Worm (Caenorhabditis elegans) whole organism, L4 larva: ENCODE results near the gene irld-63.

Source experiments
- F10B5.3 ChIP-seq: sonication (generic microtip); optimal IDR thresholded peaks from 2 replicates; lab custom pipeline; 2016; ENCODE audit warnings: mild to moderate bottlenecking, missing genetic modification characterization, missing compliant biosample characterization
- F26F4.8 ChIP-seq: fragments of 200-800 bp; sonication (Bioruptor generic); conservative IDR thresholded peaks from 2 replicates; pipeline ENCODE4 v1.3.6; 2022; ENCODE audit warnings: missing genetic modification characterization, missing compliant biosample characterization
- F37D6.2 ChIP-seq: sonication (generic microtip); optimal IDR thresholded peaks from 2 replicates; lab custom pipeline; 2016; ENCODE audit warnings: mild to moderate bottlenecking, missing genetic modification characterization, missing compliant biosample characterization
- F44E2.7 ChIP-seq: fragments of 200-800 bp; sonication (Bioruptor generic); IDR thresholded peaks from 2 replicates; pipeline ENCODE4 v2.1.2; 2022; ENCODE audit warnings: missing genetic modification characterization, missing compliant biosample characterization
- F49E8.2 ChIP-seq: sonication (generic microtip); optimal IDR thresholded peaks from 2 replicates; lab custom pipeline; 2016; ENCODE audit warnings: missing compliant biosample characterization, mild to moderate bottlenecking, missing genetic modification characterization, borderline replicate concordance
- T20F7.1 ChIP-seq: fragments of 200-800 bp; sonication (Bioruptor generic); optimal IDR thresholded peaks from 2 replicates; lab custom pipeline; 2018; ENCODE audit warnings: mild to moderate bottlenecking, missing genetic modification characterization, missing compliant biosample characterization
- Y105C5A.15 ChIP-seq: fragments of 200-800 bp; sonication (Bioruptor generic); IDR thresholded peaks from 2 replicates; pipeline ENCODE4 v1.3.6; 2022; ENCODE audit warnings: missing genetic modification characterization, missing compliant biosample characterization
- Y48G9A.11 ChIP-seq: fragments of 200-800 bp; sonication (Bioruptor generic); IDR thresholded peaks from 2 replicates; pipeline ENCODE4 v1.3.6; 2022; ENCODE audit warnings: missing genetic modification reagents, missing genetic modification characterization, missing compliant biosample characterization
- Y5F2A.4 ChIP-seq: fragments of 200-800 bp; sonication (Bioruptor generic); optimal IDR thresholded peaks from 2 replicates; lab custom pipeline; 2018; ENCODE audit warnings: mild to moderate bottlenecking, missing genetic modification characterization, missing compliant biosample characterization
- ZK546.5 ChIP-seq, 2 experiments: sonication (generic microtip); optimal IDR thresholded peaks; 2 replicates each; lab custom pipeline; 2017; ENCODE audit warnings: missing biosample characterization in 2 of 2, missing genetic modification characterization in 2 of 2
- aly-2 ChIP-seq: sonication (generic microtip); optimal IDR thresholded peaks from 2 replicates; lab custom pipeline; 2018; ENCODE audit warnings: missing biosample characterization, missing genetic modification characterization
- arid-1 ChIP-seq: fragments of 200-800 bp; sonication (Bioruptor generic); conservative IDR thresholded peaks from 2 replicates; pipeline ENCODE4 v1.3.6; 2022; ENCODE audit warnings: missing genetic modification reagents, missing genetic modification characterization, missing compliant biosample characterization
- attf-4 ChIP-seq: sonication (generic microtip); optimal IDR thresholded peaks from 3 replicates; lab custom pipeline; 2017; ENCODE audit warnings: missing biosample characterization, missing genetic modification characterization
- ceh-28 ChIP-seq: fragments of 150-350 bp; optimal IDR thresholded peaks from 2 replicates; lab custom pipeline; 2014; ENCODE audit warnings: missing biosample characterization, missing genetic modification reagents, missing genetic modification characterization
- ceh-82 ChIP-seq: sonication (generic microtip); optimal IDR thresholded peaks from 2 replicates; lab custom pipeline; 2017; ENCODE audit warnings: missing biosample characterization, missing genetic modification characterization
- ctbp-1 ChIP-seq: fragments of 200-800 bp; sonication (Bioruptor generic); IDR thresholded peaks from 2 replicates; pipeline ENCODE4 v1.3.6; 2022; ENCODE audit warnings: missing genetic modification reagents, missing genetic modification characterization, missing compliant biosample characterization
- daf-8 ChIP-seq: fragments of 200-800 bp; sonication (Bioruptor generic); IDR thresholded peaks from 2 replicates; pipeline ENCODE4 v1.3.6; 2022; ENCODE audit warnings: missing genetic modification characterization, missing compliant biosample characterization
- dmd-6 ChIP-seq: fragments of 200-800 bp; sonication (Bioruptor generic); IDR thresholded peaks from 2 replicates; pipeline ENCODE4 v1.3.6; 2022; ENCODE audit warnings: missing genetic modification reagents, missing genetic modification characterization, missing compliant biosample characterization
- dmd-8 ChIP-seq: fragments of 200-800 bp; sonication (Bioruptor generic); IDR thresholded peaks from 2 replicates; pipeline ENCODE4 v1.3.6; 2022; ENCODE audit warnings: missing genetic modification characterization, missing compliant biosample characterization
- duxl-1 ChIP-seq: sonication (generic microtip); optimal IDR thresholded peaks from 2 replicates; lab custom pipeline; 2016; ENCODE audit warnings: mild to moderate bottlenecking, missing genetic modification characterization, moderate library complexity, missing compliant biosample characterization; ENCODE audit not compliant: poor library complexity
- fos-1 ChIP-seq: fragments of 150-350 bp; optimal IDR thresholded peaks from 2 replicates; lab custom pipeline; 2014; ENCODE audit warnings: missing biosample characterization, missing genetic modification characterization
- hlh-11 ChIP-seq: fragments of 200-800 bp; sonication (Bioruptor generic); optimal IDR thresholded peaks from 2 replicates; lab custom pipeline; 2018; ENCODE audit warnings: mild to moderate bottlenecking, missing genetic modification characterization, missing compliant biosample characterization
- hmg-1.1 ChIP-seq: fragments of 200-800 bp; sonication (Bioruptor generic); IDR thresholded peaks from 2 replicates; pipeline ENCODE4 v1.3.6; 2022; ENCODE audit warnings: missing genetic modification reagents, missing genetic modification characterization, missing compliant biosample characterization
- lin-38 ChIP-seq: fragments of 200-800 bp; sonication (Bioruptor generic); IDR thresholded peaks from 2 replicates; pipeline ENCODE4 v1.3.6; 2022; ENCODE audit warnings: missing genetic modification reagents, missing genetic modification characterization, missing compliant biosample characterization
- lin-39 ChIP-seq: fragments of 150-350 bp; optimal IDR thresholded peaks from 2 replicates; lab custom pipeline; 2014; ENCODE audit warnings: missing biosample characterization, missing genetic modification reagents, missing genetic modification characterization
- lir-3 ChIP-seq: sonication (generic microtip); optimal IDR thresholded peaks from 2 replicates; lab custom pipeline; 2016; ENCODE audit warnings: mild to moderate bottlenecking, missing genetic modification characterization, missing compliant biosample characterization
- lsy-2 ChIP-seq, 2 experiments: fragments of 150-350 bp in 1 of 2; sonication (generic microtip) in 1 of 2; optimal IDR thresholded peaks; 2 replicates each; lab custom pipeline; 2014 to 2017; ENCODE audit warnings: missing biosample characterization in 2 of 2, missing genetic modification characterization in 2 of 2
- madf-9 ChIP-seq: fragments of 200-800 bp; sonication (Bioruptor generic); conservative IDR thresholded peaks from 2 replicates; pipeline ENCODE4 v1.3.6; 2022; ENCODE audit warnings: missing genetic modification reagents, missing genetic modification characterization, missing compliant biosample characterization
- mdt-29 ChIP-seq: fragments of 200-800 bp; sonication (Bioruptor generic); IDR thresholded peaks from 2 replicates; pipeline ENCODE4 v1.3.6; 2022; ENCODE audit warnings: missing genetic modification reagents, missing genetic modification characterization, missing compliant biosample characterization
- mep-1 ChIP-seq: fragments of 150-350 bp; sonication (generic microtip); optimal IDR thresholded peaks from 3 replicates; lab custom pipeline; 2014; ENCODE audit warnings: missing biosample characterization, missing genetic modification characterization
- mxl-2 ChIP-seq: fragments of 200-800 bp; sonication (Bioruptor generic); conservative IDR thresholded peaks from 2 replicates; pipeline ENCODE4 v1.3.6; 2022; ENCODE audit warnings: missing genetic modification reagents, missing genetic modification characterization, missing compliant biosample characterization
- nhr-10 ChIP-seq: fragments of 150-350 bp; optimal IDR thresholded peaks from 2 replicates; lab custom pipeline; 2014; ENCODE audit warnings: missing biosample characterization, missing genetic modification characterization
- nhr-102 ChIP-seq: sonication (generic microtip); optimal IDR thresholded peaks from 2 replicates; lab custom pipeline; 2016; ENCODE audit warnings: mild to moderate bottlenecking, missing genetic modification characterization, moderate library complexity, missing compliant biosample characterization
- nhr-111 ChIP-seq: fragments of 200-800 bp; sonication (Bioruptor generic); optimal IDR thresholded peaks from 2 replicates; lab custom pipeline; 2018; ENCODE audit warnings: mild to moderate bottlenecking, missing genetic modification characterization, missing compliant biosample characterization
- nhr-25 ChIP-seq: sonication (generic microtip); optimal IDR thresholded peaks from 2 replicates; lab custom pipeline; 2017; ENCODE audit warnings: missing genetic modification characterization, mild to moderate bottlenecking, missing compliant biosample characterization, antibody characterized with exemption, moderate library complexity, borderline replicate concordance; ENCODE audit not compliant: insufficient read depth
- nhr-6 ChIP-seq: fragments of 150-350 bp; optimal IDR thresholded peaks from 2 replicates; lab custom pipeline; 2014; ENCODE audit warnings: missing biosample characterization, missing genetic modification characterization
- nhr-77 ChIP-seq: fragments of 150-350 bp; optimal IDR thresholded peaks from 2 replicates; lab custom pipeline; 2014; ENCODE audit warnings: missing biosample characterization, missing genetic modification characterization
- pha-4 ChIP-seq, 2 experiments: fragments of 150-350 bp in 1 of 2; fragments of 200-800 bp in 1 of 2; sonication (Bioruptor generic) in 1 of 2; IDR thresholded peaks in 1 of 2; optimal IDR thresholded peaks in 1 of 2; 2 replicates each; pipeline versions ENCODE4 v1.3.6 to Lab custom; 2014 to 2022; ENCODE audit warnings: missing genetic modification characterization in 2 of 2, missing genetic modification reagents in 2 of 2, missing biosample characterization in 1 of 2, missing compliant biosample characterization in 1 of 2
- pqm-1 ChIP-seq: sonication (generic microtip); optimal IDR thresholded peaks from 2 replicates; lab custom pipeline; 2017; ENCODE audit warnings: missing biosample characterization, missing genetic modification characterization
- saeg-2 ChIP-seq: fragments of 200-800 bp; sonication (Bioruptor generic); IDR thresholded peaks from 2 replicates; pipeline ENCODE4 v1.3.6; 2022; ENCODE audit warnings: missing genetic modification reagents, missing genetic modification characterization, missing compliant biosample characterization
- sdz-12 ChIP-seq: fragments of 200-800 bp; sonication (Bioruptor generic); optimal IDR thresholded peaks from 2 replicates; lab custom pipeline; 2018; ENCODE audit warnings: mild to moderate bottlenecking, missing genetic modification characterization, missing compliant biosample characterization
- skn-1 ChIP-seq: fragments of 150-350 bp; optimal IDR thresholded peaks from 2 replicates; lab custom pipeline; 2014; ENCODE audit warnings: missing biosample characterization, missing genetic modification characterization
- snpc-1.2 ChIP-seq: fragments of 200-800 bp; sonication (Bioruptor generic); IDR thresholded peaks from 2 replicates; pipeline ENCODE4 v1.3.6; 2022; ENCODE audit warnings: missing genetic modification reagents, missing genetic modification characterization, missing compliant biosample characterization
- snpc-4 ChIP-seq: fragments of 150-350 bp; optimal IDR thresholded peaks from 2 replicates; lab custom pipeline; 2014; ENCODE audit warnings: missing biosample characterization, missing genetic modification characterization
- spr-1 ChIP-seq: sonication (generic microtip); optimal IDR thresholded peaks from 2 replicates; lab custom pipeline; 2016; ENCODE audit warnings: mild to moderate bottlenecking, missing genetic modification characterization, missing compliant biosample characterization
- unc-130 ChIP-seq: sonication (generic microtip); optimal IDR thresholded peaks from 2 replicates; lab custom pipeline; 2016; ENCODE audit warnings: missing genetic modification reagents, missing genetic modification characterization, missing compliant biosample characterization
- unc-62 ChIP-seq, 3 experiments: fragments of 150-350 bp in 1 of 3; sonication (generic microtip); optimal IDR thresholded peaks in 2 of 3; peaks in 1 of 3; 1 replicate in 1 of 3; 2 replicates in 2 of 3; lab custom pipeline; 2014 to 2017; ENCODE audit warnings: missing biosample characterization in 3 of 3, missing genetic modification characterization in 3 of 3, missing genetic modification reagents in 3 of 3, missing genotype in 1 of 3
- zag-1 ChIP-seq: fragments of 150-350 bp; optimal IDR thresholded peaks from 2 replicates; lab custom pipeline; 2014; ENCODE audit warnings: missing biosample characterization, missing genetic modification characterization
- zfp-3 ChIP-seq: fragments of 200-800 bp; sonication (Bioruptor generic); conservative IDR thresholded peaks from 2 replicates; pipeline ENCODE4 v1.3.6; 2022; ENCODE audit warnings: missing genetic modification reagents, missing genetic modification characterization, missing compliant biosample characterization
- zip-11 ChIP-seq: fragments of 200-800 bp; sonication (Bioruptor generic); IDR thresholded peaks from 2 replicates; pipeline ENCODE4 v1.3.6; 2022; ENCODE audit warnings: missing genetic modification characterization, missing compliant biosample characterization
- ztf-11 ChIP-seq: fragments of 150-350 bp; optimal IDR thresholded peaks from 2 replicates; lab custom pipeline; 2014; ENCODE audit warnings: missing biosample characterization, missing genetic modification characterization

Gene irld-63

ce11 chrII:2976597-2976996 lies 46.1 kb downstream of the irld-63 start, which contains the start of gene nhr-88 (continued):
- TF ChIP-seq ceh-82 (tag; lab: Kevin White, UChicago) (no peak), dmd-6 (GFP tag; lab: Robert Waterston, UW) (peak; percentile 14; the same call in 1 of the 2 replicates), unc-62 (GFP tag; optimal IDR thresholded peaks at IDR 0.05 in 1 of 2; lab: Kevin White, UChicago) (peak in 1 of 2 experiments; percentile 43), unc-62 (tag; optimal IDR thresholded peaks at IDR 0.05; lab: Kevin White, UChicago) (no peak), nhr-25 (no peak), daf-8 (no peak), aly-2 (tag; lab: Kevin White, UChicago) (no peak), fos-1 (tag; lab: Kevin White, UChicago) (no peak), pha-4 (GFP tag; IDR thresholded peaks at IDR 0.05; lab: Robert Waterston, UW) (no peak), pha-4 (tag; optimal IDR thresholded peaks at IDR 0.05; lab: Kevin White, UChicago) (no peak), saeg-2 (GFP tag; lab: Robert Waterston, UW) (no peak), Y105C5A.15 (GFP tag; lab: Robert Waterston, UW) (no peak), nhr-111 (GFP tag; lab: Kevin White, UChicago) (no peak), dmd-8 (no peak), F26F4.8 (GFP tag; lab: Robert Waterston, UW) (no peak), lir-3 (tag; lab: Kevin White, UChicago) (no peak), nhr-77 (no peak), mep-1 (tag; lab: Kevin White, UChicago) (peak; percentile 45), F37D6.2 (no peak), nhr-6 (no peak), pqm-1 (tag; lab: Kevin White, UChicago) (no peak), F44E2.7 (no peak), sdz-12 (GFP tag; lab: Kevin White, UChicago) (peak; percentile 47), arid-1 (GFP tag; lab: Robert Waterston, UW) (no peak), zip-11 (GFP tag; lab: Robert Waterston, UW) (no peak), mxl-2 (GFP tag; lab: Robert Waterston, UW) (no peak), ztf-11 (tag; lab: Kevin White, UChicago) (no peak), skn-1 (no peak), nhr-102 (tag; lab: Kevin White, UChicago) (no peak), F10B5.3 (tag; lab: Kevin White, UChicago) (no peak), Y48G9A.11 (GFP tag; lab: Robert Waterston, UW) (no peak), zfp-3 (GFP tag; lab: Robert Waterston, UW) (no peak), ctbp-1 (GFP tag; lab: Robert Waterston, UW) (0 out of 2 replicates have a peak, but pooled peaks have one; percentile 45), nhr-10 (tag; lab: Kevin White, UChicago) (no peak), snpc-4 (tag; lab: Kevin White, UChicago) (no peak), ZK546.5 (tag; optimal IDR thresholded peaks at IDR 0.05; lab: Kevin White, UChicago) (no peak), attf-4 (no peak), unc-130 (GFP tag; lab: Kevin White, UChicago) (no peak), duxl-1 (tag; lab: Kevin White, UChicago) (no peak), spr-1 (no peak), lin-39 (tag; lab: Kevin White, UChicago) (no peak), mdt-29 (GFP tag; lab: Robert Waterston, UW) (0 out of 2 replicates have a peak, but pooled peaks have one; percentile 14), Y5F2A.4 (GFP tag; lab: Kevin White, UChicago) (no peak), hmg-1.1 (GFP tag; lab: Robert Waterston, UW) (peak; percentile 58), F49E8.2 (tag; lab: Kevin White, UChicago) (no peak), zag-1 (tag; lab: Kevin White, UChicago) (no peak), ceh-28 (tag; lab: Kevin White, UChicago) (no peak), lsy-2 (tag; optimal IDR thresholded peaks at IDR 0.05; lab: Kevin White, UChicago) (peak in 1 of 2 experiments; percentile 57), T20F7.1 (GFP tag; lab: Kevin White, UChicago) (no peak), hlh-11 (tag; lab: Kevin White, UChicago) (no peak), snpc-1.2 (GFP tag; lab: Robert Waterston, UW) (no peak), lin-38 (GFP tag; lab: Robert Waterston, UW) (no peak), madf-9 (GFP tag; lab: Robert Waterston, UW) (no peak)
